Fruit fly (Drosophila melanogaster) whole organism, embryonic: ENCODE results near the gene ssp7.

Source experiments
- CG11398 ChIP-seq: fragments of 200-800 bp; sonication (Bioruptor generic); optimal IDR thresholded peaks from 2 replicates; lab custom pipeline; 2016; ENCODE audit warnings: missing biosample characterization, missing genetic modification characterization
- CG11560 ChIP-seq: fragments of 200-800 bp; sonication (Bioruptor generic); IDR thresholded peaks from 3 replicates; pipeline ENCODE4 v1.3.6; 2022; ENCODE audit warnings: missing biosample characterization, missing genetic modification characterization
- CG12104 ChIP-seq: fragments of 200-800 bp; sonication (Bioruptor generic); optimal IDR thresholded peaks from 3 replicates; lab custom pipeline; 2016; ENCODE audit warnings: missing biosample characterization, missing genetic modification characterization
- CG12236 ChIP-seq: fragments of 200-800 bp; sonication (Bioruptor generic); optimal IDR thresholded peaks from 2 replicates; lab custom pipeline; 2016; ENCODE audit warnings: missing biosample characterization, missing genetic modification characterization
- CG12769 ChIP-seq: fragments of 200-800 bp; sonication (Bioruptor generic); optimal IDR thresholded peaks from 2 replicates; lab custom pipeline; 2019; ENCODE audit warnings: missing biosample characterization, mild to moderate bottlenecking, missing genetic modification characterization, moderate library complexity
- CG13287 ChIP-seq: fragments of 200-800 bp; sonication (Bioruptor generic); IDR thresholded peaks from 2 replicates; pipeline ENCODE4 v1.3.6; 2022; ENCODE audit warnings: missing biosample characterization, missing genetic modification characterization; ENCODE audit not compliant: partially characterized antibody
- CG13624 ChIP-seq: fragments of 200-800 bp; sonication (Bioruptor generic); optimal IDR thresholded peaks from 2 replicates; lab custom pipeline; 2016; ENCODE audit warnings: missing biosample characterization, missing genetic modification characterization
- CG14965 ChIP-seq: fragments of 200-800 bp; sonication (Bioruptor generic); optimal IDR thresholded peaks from 2 replicates; lab custom pipeline; 2016; ENCODE audit warnings: missing biosample characterization, missing genetic modification characterization, borderline replicate concordance
- CG16863 ChIP-seq: fragments of 200-800 bp; sonication (Bioruptor generic); optimal IDR thresholded peaks from 3 replicates; lab custom pipeline; 2016; ENCODE audit warnings: missing biosample characterization, missing genetic modification characterization
- CG17829 ChIP-seq: fragments of 200-800 bp; optimal IDR thresholded peaks from 2 replicates; lab custom pipeline; 2019; ENCODE audit warnings: missing biosample characterization, mild to moderate bottlenecking, missing genetic modification characterization, moderate library complexity
- CG2116 ChIP-seq: fragments of 200-800 bp; sonication (Bioruptor generic); optimal IDR thresholded peaks from 3 replicates; lab custom pipeline; 2018; ENCODE audit warnings: missing biosample characterization, mild to moderate bottlenecking, missing genetic modification characterization
- CG31365 ChIP-seq: fragments of 200-800 bp; sonication (Bioruptor generic); optimal IDR thresholded peaks from 2 replicates; lab custom pipeline; 2018; ENCODE audit warnings: missing biosample characterization, mild to moderate bottlenecking, missing genetic modification characterization
- CG3847 ChIP-seq: fragments of 200-800 bp; sonication (Bioruptor generic); IDR thresholded peaks from 2 replicates; pipeline ENCODE4 v1.3.6; 2022; ENCODE audit warnings: missing biosample characterization, missing genetic modification characterization
- CG3995 ChIP-seq: fragments of 200-800 bp; sonication (Bioruptor generic); optimal IDR thresholded peaks from 3 replicates; lab custom pipeline; 2016; ENCODE audit warnings: missing biosample characterization, missing genetic modification characterization
- CG5953 ChIP-seq: fragments of 200-800 bp; sonication (Bioruptor generic); IDR thresholded peaks from 2 replicates; pipeline ENCODE4 v1.3.6; 2022; ENCODE audit warnings: missing biosample characterization, missing genetic modification characterization
- CG6272 ChIP-seq: fragments of 200-800 bp; sonication (Bioruptor generic); IDR thresholded peaks from 2 replicates; pipeline ENCODE4 v1.3.6; 2022; ENCODE audit warnings: missing biosample characterization, missing genetic modification characterization
- CG6791 ChIP-seq: fragments of 200-800 bp; sonication (Bioruptor generic); IDR thresholded peaks from 3 replicates; pipeline ENCODE4 v1.3.6; 2022; ENCODE audit warnings: missing biosample characterization, missing genetic modification characterization; ENCODE audit not compliant: partially characterized antibody
- CG8290 ChIP-seq, 3 experiments: fragments of 200-800 bp; sonication (Bioruptor generic); optimal IDR thresholded peaks; 2 replicates each; lab custom pipeline; 2016 to 2019; ENCODE audit warnings: missing biosample characterization in 3 of 3, missing genetic modification characterization in 3 of 3, mild to moderate bottlenecking in 2 of 3, moderate library complexity in 1 of 3
- CG8478 ChIP-seq: fragments of >200 bp; optimal IDR thresholded peaks from 2 replicates; lab custom pipeline; 2018
- CG8765 ChIP-seq: fragments of 200-800 bp; sonication (Bioruptor generic); IDR thresholded peaks from 2 replicates; pipeline ENCODE4 v1.3.6; 2022; ENCODE audit warnings: missing biosample characterization, missing genetic modification characterization
- CG9727 ChIP-seq: fragments of 200-800 bp; sonication (Bioruptor generic); optimal IDR thresholded peaks from 3 replicates; lab custom pipeline; 2017; ENCODE audit warnings: missing biosample characterization, mild to moderate bottlenecking, missing genetic modification characterization
- Dek ChIP-seq: fragments of 200-800 bp; sonication (Bioruptor generic); optimal IDR thresholded peaks from 3 replicates; lab custom pipeline; 2019; ENCODE audit warnings: missing biosample characterization, mild to moderate bottlenecking, missing genetic modification characterization, moderate library complexity
- H2.0 ChIP-seq: fragments of 200-800 bp; sonication (Bioruptor generic); IDR thresholded peaks from 2 replicates; pipeline ENCODE4 v1.3.6; 2022; ENCODE audit warnings: missing biosample characterization, missing genetic modification characterization
- HLH3B ChIP-seq: fragments of 200-800 bp; sonication (Bioruptor generic); IDR thresholded peaks from 2 replicates; pipeline ENCODE4 v1.3.6; 2022; ENCODE audit warnings: missing biosample characterization, missing genetic modification characterization
- HLHmδ ChIP-seq: fragments of 200-800 bp; sonication (Bioruptor generic); optimal IDR thresholded peaks from 2 replicates; lab custom pipeline; 2018; ENCODE audit warnings: missing biosample characterization, mild to moderate bottlenecking, missing genetic modification characterization, moderate library complexity
- Lhr ChIP-seq: fragments of 200-800 bp; sonication (Bioruptor generic); optimal IDR thresholded peaks from 3 replicates; lab custom pipeline; 2017; ENCODE audit warnings: mild to moderate bottlenecking, missing biosample characterization, missing genetic modification reagents, missing genetic modification characterization
- Lpt ChIP-seq: fragments of >200 bp; optimal IDR thresholded peaks from 2 replicates; lab custom pipeline; 2018; ENCODE audit warnings: missing biosample characterization, missing genetic modification characterization
- MESR4 ChIP-seq: fragments of 200-800 bp; sonication (Bioruptor generic); optimal IDR thresholded peaks from 2 replicates; lab custom pipeline; 2018; ENCODE audit warnings: missing biosample characterization, mild to moderate bottlenecking, missing genetic modification characterization, moderate library complexity
- Max ChIP-seq: fragments of 200-800 bp; sonication (Bioruptor generic); optimal IDR thresholded peaks from 2 replicates; lab custom pipeline; 2016; ENCODE audit warnings: missing biosample characterization, mild to moderate bottlenecking, missing genetic modification characterization
- Meics ChIP-seq: fragments of 200-800 bp; sonication (Bioruptor generic); optimal IDR thresholded peaks from 2 replicates; lab custom pipeline; 2017; ENCODE audit warnings: missing biosample characterization, mild to moderate bottlenecking, missing genetic modification characterization
- NFAT ChIP-seq: fragments of 200-800 bp; sonication (Bioruptor generic); IDR thresholded peaks from 2 replicates; pipeline ENCODE4 v1.3.6; 2022; ENCODE audit warnings: missing biosample characterization, missing genetic modification characterization
- Poxn ChIP-seq: fragments of 200-800 bp; sonication (Bioruptor generic); IDR thresholded peaks from 2 replicates; pipeline ENCODE4 v1.3.6; 2022; ENCODE audit warnings: missing biosample characterization, missing genetic modification characterization
- Spps ChIP-seq: fragments of 200-800 bp; sonication (Bioruptor generic); optimal IDR thresholded peaks from 2 replicates; lab custom pipeline; 2018; ENCODE audit warnings: missing biosample characterization, mild to moderate bottlenecking, missing genetic modification characterization
- ac ChIP-seq: fragments of 200-800 bp; sonication (Bioruptor generic); optimal IDR thresholded peaks from 3 replicates; lab custom pipeline; 2017; ENCODE audit warnings: missing biosample characterization, mild to moderate bottlenecking, missing genetic modification characterization
- chinmo ChIP-seq: fragments of 200-800 bp; sonication (Bioruptor generic); IDR thresholded peaks from 4 replicates; pipeline ENCODE4 v1.3.6; 2022; ENCODE audit warnings: missing biosample characterization, missing genetic modification characterization; ENCODE audit not compliant: partially characterized antibody
- chn ChIP-seq: fragments of 200-800 bp; sonication (Bioruptor generic); optimal IDR thresholded peaks from 2 replicates; lab custom pipeline; 2016; ENCODE audit warnings: missing biosample characterization, missing genetic modification characterization
- gro ChIP-seq: fragments of 200-800 bp; sonication (Bioruptor generic); optimal IDR thresholded peaks from 2 replicates; lab custom pipeline; 2016; ENCODE audit warnings: missing biosample characterization, missing genetic modification characterization
- phol ChIP-seq: fragments of 200-800 bp; sonication (Bioruptor generic); optimal IDR thresholded peaks from 3 replicates; lab custom pipeline; 2018; ENCODE audit warnings: missing biosample characterization, mild to moderate bottlenecking, missing genetic modification characterization, moderate library complexity
- pzg ChIP-seq: fragments of 200-800 bp; sonication (Bioruptor generic); optimal IDR thresholded peaks from 3 replicates; lab custom pipeline; 2018; ENCODE audit warnings: missing biosample characterization, mild to moderate bottlenecking, missing genetic modification characterization, moderate library complexity
- row ChIP-seq: fragments of 200-800 bp; sonication (Bioruptor generic); IDR thresholded peaks from 3 replicates; pipeline ENCODE4 v1.3.6; 2022; ENCODE audit warnings: missing biosample characterization, missing genetic modification characterization
- salm ChIP-seq: fragments of 200-800 bp; sonication (Bioruptor generic); optimal IDR thresholded peaks from 2 replicates; lab custom pipeline; 2018; ENCODE audit warnings: missing biosample characterization, mild to moderate bottlenecking, missing genetic modification characterization
- ssp ChIP-seq: fragments of 200-800 bp; sonication (Bioruptor generic); IDR thresholded peaks from 2 replicates; pipeline ENCODE4 v1.3.6; 2022; ENCODE audit warnings: missing biosample characterization, missing genetic modification characterization
- stwl ChIP-seq: fragments of 200-800 bp; sonication (Bioruptor generic); optimal IDR thresholded peaks from 3 replicates; lab custom pipeline; 2018; ENCODE audit warnings: missing biosample characterization, mild to moderate bottlenecking, missing genetic modification characterization, moderate library complexity
- tgo ChIP-seq: fragments of 200-800 bp; sonication (Bioruptor generic); IDR thresholded peaks from 3 replicates; pipeline ENCODE4 v1.3.6; 2022; ENCODE audit warnings: missing biosample characterization, missing genetic modification characterization
- tio ChIP-seq: fragments of 200-800 bp; sonication (Bioruptor generic); optimal IDR thresholded peaks from 2 replicates; lab custom pipeline; 2017; ENCODE audit warnings: missing biosample characterization, missing genetic modification characterization, inconsistent platforms
- tll ChIP-seq, 2 experiments: fragments of 200-800 bp in 1 of 2; fragments of >200 bp in 1 of 2; sonication (Bioruptor generic) in 1 of 2; optimal IDR thresholded peaks; 2 replicates each; lab custom pipeline; 2017 to 2019; ENCODE audit warnings: missing biosample characterization in 2 of 2, missing genetic modification characterization in 2 of 2, mild to moderate bottlenecking in 1 of 2, moderate library complexity in 1 of 2
- usp ChIP-seq: fragments of >200 bp; optimal IDR thresholded peaks from 2 replicates; lab custom pipeline; 2017; ENCODE audit warnings: missing biosample characterization, missing genetic modification characterization
- vnd ChIP-seq: fragments of 200-800 bp; sonication (Bioruptor generic); IDR thresholded peaks from 3 replicates; pipeline ENCODE4 v1.3.6; 2022; ENCODE audit warnings: missing biosample characterization, missing genetic modification characterization; ENCODE audit not compliant: partially characterized antibody
- yki ChIP-seq: fragments of >200 bp; optimal IDR thresholded peaks from 3 replicates; lab custom pipeline; 2018
- z ChIP-seq: fragments of 200-800 bp; sonication (Bioruptor generic); IDR thresholded peaks from 3 replicates; pipeline ENCODE4 v1.3.6; 2022; ENCODE audit warnings: missing biosample characterization, missing genetic modification characterization

ssp7 gene

DNA sequence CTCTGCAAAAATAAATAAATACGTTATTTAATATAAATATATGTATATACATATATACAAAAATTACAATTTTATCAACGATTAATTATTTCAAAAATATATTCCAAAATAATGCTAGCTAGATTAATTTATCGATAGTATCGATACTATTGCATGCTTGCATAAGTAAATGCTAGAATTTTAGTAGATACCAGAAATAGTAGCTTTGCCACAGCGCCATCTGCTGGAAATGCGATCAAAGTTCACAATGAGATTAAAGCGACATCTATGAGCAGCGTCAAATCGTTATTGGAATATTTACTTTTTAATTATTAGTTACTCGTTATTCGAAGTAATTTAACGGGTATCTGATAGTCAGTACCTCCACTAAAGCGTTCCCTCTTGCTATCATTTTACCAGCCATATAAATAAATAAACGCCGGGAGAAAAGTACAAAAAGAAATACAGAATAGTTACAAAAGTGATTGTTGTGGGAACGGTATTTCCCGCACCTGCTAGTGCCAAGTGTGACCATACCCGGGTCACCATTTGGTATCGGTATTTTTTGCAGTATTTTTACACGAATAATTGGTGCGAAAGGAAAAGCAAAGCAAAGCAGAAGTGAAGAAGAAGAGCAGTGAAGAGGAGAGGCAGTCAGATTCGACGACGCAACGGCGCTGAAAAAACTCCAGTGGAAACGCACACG is 13.9 kb upstream of the ssp7 start, which contains the start of the genes rtv and Dlic (continued):
- TF ChIP-seq ssp (GFP tag; lab: Robert Waterston, UW) = peak; percentile 52
- TF ChIP-seq CG12769 (tag; lab: Kevin White, UChicago) = no peak
- no peak for TF ChIP-seq CG11398 (GFP tag; lab: Kevin White, UChicago)
- no peak for TF ChIP-seq CG6272 (GFP tag; lab: Robert Waterston, UW)
- no peak for TF ChIP-seq chinmo (GFP tag; lab: Robert Waterston, UW)
- TF ChIP-seq phol (tag; lab: Kevin White, UChicago) = peak; percentile 28
- peak; percentile 45; the same call in 1 of the 3 replicates for TF ChIP-seq vnd (GFP tag; lab: Robert Waterston, UW)
- TF ChIP-seq stwl (tag; lab: Kevin White, UChicago) = peak; percentile 49
- no peak for TF ChIP-seq Lpt (GFP tag; lab: Kevin White, UChicago)
- peak; percentile 45 for TF ChIP-seq CG17829
- peak; percentile 67 for TF ChIP-seq CG2116 (GFP tag; lab: Kevin White, UChicago)
- peak; percentile 7 for TF ChIP-seq Meics
- peak; percentile 63 for TF ChIP-seq pzg (GFP tag; lab: Kevin White, UChicago)
- no peak for TF ChIP-seq ac (GFP tag; lab: Kevin White, UChicago)
- no peak for TF ChIP-seq CG8478 (lab: Kevin White, UChicago)
- peak; percentile 43; the same call in 1 of the 2 replicates for TF ChIP-seq NFAT
- peak; percentile 29 for TF ChIP-seq CG16863 (GFP tag; lab: Kevin White, UChicago)
- no peak for TF ChIP-seq HLH3B (GFP tag; lab: Robert Waterston, UW)
- TF ChIP-seq CG12104 (GFP tag; lab: Kevin White, UChicago) = peak; percentile 2
- TF ChIP-seq row (GFP tag; lab: Robert Waterston, UW) = peak; percentile 46
- TF ChIP-seq salm (tag; lab: Kevin White, UChicago) = no peak
- TF ChIP-seq yki = no peak
- TF ChIP-seq CG3995 = peak; percentile 96
- TF ChIP-seq CG13287 (GFP tag; lab: Robert Waterston, UW) = peak; percentile 87
- TF ChIP-seq CG31365 = no peak
- no peak for TF ChIP-seq HLHmδ (GFP tag; lab: Kevin White, UChicago)
- no peak for TF ChIP-seq tio (GFP tag; lab: Kevin White, UChicago)
- no peak for TF ChIP-seq tgo (GFP tag; lab: Robert Waterston, UW)
- no peak for TF ChIP-seq tll (GFP tag; optimal IDR thresholded peaks at IDR 0.05; lab: Kevin White, UChicago)
- TF ChIP-seq usp = no peak
- peak; percentile 1 for TF ChIP-seq chn (GFP tag; lab: Kevin White, UChicago)
- no peak for TF ChIP-seq MESR4
- no peak for TF ChIP-seq CG13624 (GFP tag; lab: Kevin White, UChicago)
- no peak for TF ChIP-seq CG12236 (GFP tag; lab: Kevin White, UChicago)
- no peak for TF ChIP-seq gro (GFP tag; lab: Kevin White, UChicago)
- no peak for TF ChIP-seq Dek (tag; lab: Kevin White, UChicago)
- no peak for TF ChIP-seq CG11560
- no peak for TF ChIP-seq H2.0 (GFP tag; lab: Robert Waterston, UW)
- no peak for TF ChIP-seq CG8765 (GFP tag; lab: Robert Waterston, UW)
- TF ChIP-seq CG8290 (GFP tag; optimal IDR thresholded peaks at IDR 0.05; lab: Kevin White, UChicago) = peak; percentile 52
- TF ChIP-seq CG8290 (tag; optimal IDR thresholded peaks at IDR 0.05; lab: Kevin White, UChicago) = peak; percentile 17 to 23
- no peak for TF ChIP-seq z (GFP tag; lab: Robert Waterston, UW)
- TF ChIP-seq CG5953 (GFP tag; lab: Robert Waterston, UW) = no peak
- TF ChIP-seq CG14965 (GFP tag; lab: Kevin White, UChicago) = no peak
- TF ChIP-seq Max (GFP tag; lab: Kevin White, UChicago) = no peak
- 0 out of 2 replicates have a peak, but pooled peaks have one; percentile 26 for TF ChIP-seq CG3847
- TF ChIP-seq CG9727 = peak; percentile 24
- peak; percentile 69; the same call in 2 of the 3 replicates for TF ChIP-seq CG6791
- TF ChIP-seq Lhr (GFP tag; lab: Kevin White, UChicago) = peak; percentile 90
- no peak for TF ChIP-seq Poxn
- TF ChIP-seq Spps = no peak
